Fruit fly (Drosophila melanogaster) whole organism, embryonic: Measurements from ENCODE around the gene CG46464.

Experiments used
- Aef1 ChIP-seq: fragments of 200-800 bp; sonication (Bioruptor generic); IDR thresholded peaks from 3 replicates; pipeline ENCODE4 v1.3.6; 2022; ENCODE audit warnings: missing biosample characterization, missing genetic modification characterization
- Bteb2 ChIP-seq: fragments of 200-800 bp; sonication (Bioruptor generic); optimal IDR thresholded peaks from 2 replicates; lab custom pipeline; 2016; ENCODE audit warnings: missing biosample characterization, missing genetic modification characterization
- C15 ChIP-seq: fragments of 200-800 bp; sonication (Bioruptor generic); IDR thresholded peaks from 3 replicates; pipeline ENCODE4 v1.3.6; 2022; ENCODE audit warnings: missing biosample characterization, missing genetic modification characterization
- CG10321 ChIP-seq: fragments of 200-800 bp; sonication (Bioruptor generic); IDR thresholded peaks from 2 replicates; pipeline ENCODE4 v1.3.6; 2022; ENCODE audit warnings: missing biosample characterization, missing genetic modification characterization
- CG11093 ChIP-seq: fragments of 200-800 bp; sonication (Bioruptor generic); IDR thresholded peaks from 3 replicates; pipeline ENCODE4 v1.3.6; 2022; ENCODE audit warnings: missing biosample characterization, missing genetic modification characterization
- CG11456 ChIP-seq: fragments of 200-800 bp; sonication (Bioruptor generic); IDR thresholded peaks from 3 replicates; pipeline ENCODE4 v1.3.6; 2022; ENCODE audit warnings: missing biosample characterization, missing genetic modification characterization
- CG11560 ChIP-seq: fragments of 200-800 bp; sonication (Bioruptor generic); IDR thresholded peaks from 3 replicates; pipeline ENCODE4 v1.3.6; 2022; ENCODE audit warnings: missing biosample characterization, missing genetic modification characterization
- CG11696 ChIP-seq: fragments of 200-800 bp; sonication (Bioruptor generic); IDR thresholded peaks from 2 replicates; pipeline ENCODE4 v1.3.6; 2022; ENCODE audit warnings: missing biosample characterization, missing genetic modification characterization
- CG11723 ChIP-seq: fragments of 200-800 bp; sonication (Bioruptor generic); optimal IDR thresholded peaks from 2 replicates; lab custom pipeline; 2017; ENCODE audit warnings: missing biosample characterization, mild to moderate bottlenecking, missing genetic modification characterization
- CG12236 ChIP-seq: fragments of 200-800 bp; sonication (Bioruptor generic); optimal IDR thresholded peaks from 2 replicates; lab custom pipeline; 2016; ENCODE audit warnings: missing biosample characterization, missing genetic modification characterization
- CG1233 ChIP-seq: fragments of 200-800 bp; sonication (Bioruptor generic); optimal IDR thresholded peaks from 4 replicates; lab custom pipeline; 2018; ENCODE audit warnings: missing biosample characterization, mild to moderate bottlenecking, missing genetic modification characterization
- CG12744 ChIP-seq: fragments of 200-800 bp; sonication (Bioruptor generic); optimal IDR thresholded peaks from 2 replicates; lab custom pipeline; 2016; ENCODE audit warnings: missing biosample characterization, missing genetic modification characterization
- CG14441 ChIP-seq: fragments of 200-800 bp; sonication (Bioruptor generic); IDR thresholded peaks from 2 replicates; pipeline ENCODE4 v1.3.6; 2022; ENCODE audit warnings: missing biosample characterization, missing genetic modification characterization
- CG14710 ChIP-seq: fragments of 200-800 bp; sonication (Bioruptor generic); optimal IDR thresholded peaks from 3 replicates; lab custom pipeline; 2019; ENCODE audit warnings: missing biosample characterization, mild to moderate bottlenecking, missing genetic modification characterization, moderate library complexity
- CG15514 ChIP-seq: fragments of 200-800 bp; sonication (Bioruptor generic); optimal IDR thresholded peaks from 3 replicates; lab custom pipeline; 2017; ENCODE audit warnings: missing biosample characterization, missing genetic modification characterization, mild to moderate bottlenecking, moderate library complexity, missing genetic modification reagents
- CG17802 ChIP-seq: fragments of 200-800 bp; sonication (Bioruptor generic); optimal IDR thresholded peaks from 2 replicates; lab custom pipeline; 2018; ENCODE audit warnings: missing biosample characterization, mild to moderate bottlenecking, missing genetic modification characterization, moderate library complexity
- CG18764 ChIP-seq: fragments of 200-800 bp; sonication (Bioruptor generic); optimal IDR thresholded peaks from 3 replicates; lab custom pipeline; 2016; ENCODE audit warnings: missing biosample characterization, missing genetic modification characterization
- CG2678 ChIP-seq: fragments of 200-800 bp; sonication (Bioruptor generic); optimal IDR thresholded peaks from 3 replicates; lab custom pipeline; 2019; ENCODE audit warnings: missing biosample characterization, mild to moderate bottlenecking, missing genetic modification characterization, moderate library complexity
- CG2889 ChIP-seq: fragments of 200-800 bp; sonication (Bioruptor generic); IDR thresholded peaks from 3 replicates; pipeline ENCODE4 v1.3.6; 2022; ENCODE audit warnings: missing biosample characterization, missing genetic modification characterization
- CG32532 ChIP-seq: fragments of 200-800 bp; sonication (Bioruptor generic); IDR thresholded peaks from 2 replicates; pipeline ENCODE4 v1.3.6; 2022; ENCODE audit warnings: missing biosample characterization, missing genetic modification characterization
- CG3281 ChIP-seq: fragments of 200-800 bp; sonication (Bioruptor generic); optimal IDR thresholded peaks from 3 replicates; lab custom pipeline; 2017; ENCODE audit warnings: missing biosample characterization, mild to moderate bottlenecking, missing genetic modification characterization
- CG3995 ChIP-seq: fragments of 200-800 bp; sonication (Bioruptor generic); optimal IDR thresholded peaks from 3 replicates; lab custom pipeline; 2016; ENCODE audit warnings: missing biosample characterization, missing genetic modification characterization
- CG42726 ChIP-seq: fragments of 200-800 bp; sonication (Bioruptor generic); IDR thresholded peaks from 2 replicates; pipeline ENCODE4 v1.3.6; 2022; ENCODE audit warnings: missing biosample characterization, missing genetic modification characterization; ENCODE audit not compliant: partially characterized antibody
- CG43689 ChIP-seq: fragments of 200-800 bp; sonication (Bioruptor generic); IDR thresholded peaks from 2 replicates; pipeline ENCODE4 v1.3.6; 2022; ENCODE audit warnings: missing biosample characterization, missing genetic modification characterization
- CG9437 ChIP-seq: fragments of 200-800 bp; sonication (Bioruptor generic); optimal IDR thresholded peaks from 2 replicates; lab custom pipeline; 2018; ENCODE audit warnings: missing biosample characterization, mild to moderate bottlenecking, missing genetic modification characterization
- Chrac-16 ChIP-seq: fragments of 200-800 bp; sonication (Bioruptor generic); optimal IDR thresholded peaks from 3 replicates; lab custom pipeline; 2016; ENCODE audit warnings: missing biosample characterization, missing genetic modification characterization
- CoRest ChIP-seq: fragments of 200-800 bp; sonication (Bioruptor generic); optimal IDR thresholded peaks from 3 replicates; lab custom pipeline; 2018; ENCODE audit warnings: missing biosample characterization, mild to moderate bottlenecking, missing genetic modification characterization, moderate library complexity
- E2f1 ChIP-seq: fragments of 200-800 bp; sonication (Bioruptor generic); IDR thresholded peaks from 2 replicates; pipeline ENCODE4 v1.3.6; 2022; ENCODE audit warnings: missing biosample characterization, missing genetic modification characterization
- HmgD ChIP-seq: fragments of 200-800 bp; sonication (Bioruptor generic); optimal IDR thresholded peaks from 3 replicates; lab custom pipeline; 2016; ENCODE audit warnings: missing biosample characterization, missing genetic modification characterization
- Kr ChIP-seq: fragments of 200-800 bp; sonication (Bioruptor generic); optimal IDR thresholded peaks from 2 replicates; lab custom pipeline; 2017; ENCODE audit warnings: missing biosample characterization, mild to moderate bottlenecking, missing genetic modification characterization
- Lpt ChIP-seq: fragments of >200 bp; optimal IDR thresholded peaks from 2 replicates; lab custom pipeline; 2018; ENCODE audit warnings: missing biosample characterization, missing genetic modification characterization
- Med ChIP-seq: fragments of 200-800 bp; sonication (Bioruptor generic); peaks from one replicate; lab custom pipeline; 2016; ENCODE audit warnings: missing biosample characterization, missing genetic modification characterization, mild to moderate bottlenecking, inconsistent platforms, moderate library complexity
- Mes4 ChIP-seq: fragments of 200-800 bp; sonication (Bioruptor generic); optimal IDR thresholded peaks from 2 replicates; lab custom pipeline; 2016; ENCODE audit warnings: missing biosample characterization, missing genetic modification characterization
- Mrtf ChIP-seq: fragments of 200-800 bp; sonication (Bioruptor generic); IDR thresholded peaks from 3 replicates; pipeline ENCODE4 v1.3.6; 2022; ENCODE audit warnings: missing biosample characterization, missing genetic modification characterization
- PHDP ChIP-seq: fragments of 200-800 bp; sonication (Bioruptor generic); optimal IDR thresholded peaks from 3 replicates; lab custom pipeline; 2018; ENCODE audit warnings: missing biosample characterization, mild to moderate bottlenecking, missing genetic modification characterization, moderate library complexity
- Ssrp ChIP-seq: fragments of 200-800 bp; sonication (Bioruptor generic); optimal IDR thresholded peaks from 2 replicates; lab custom pipeline; 2018; ENCODE audit warnings: missing biosample characterization, mild to moderate bottlenecking, missing genetic modification characterization, moderate library complexity
- Vsx1 ChIP-seq: fragments of 200-800 bp; sonication (Bioruptor generic); optimal IDR thresholded peaks from 2 replicates; lab custom pipeline; 2017; ENCODE audit warnings: missing biosample characterization, mild to moderate bottlenecking, missing genetic modification characterization, missing genetic modification reagents
- ab ChIP-seq: fragments of 200-800 bp; sonication (Bioruptor generic); optimal IDR thresholded peaks from 2 replicates; lab custom pipeline; 2016; ENCODE audit warnings: missing biosample characterization, missing genetic modification characterization
- ash1 ChIP-seq: fragments of 200-800 bp; sonication (Bioruptor generic); optimal IDR thresholded peaks from 2 replicates; lab custom pipeline; 2018; ENCODE audit warnings: missing biosample characterization, mild to moderate bottlenecking, missing genetic modification characterization
- bcd ChIP-seq: fragments of 200-800 bp; sonication (Bioruptor generic); optimal IDR thresholded peaks from 2 replicates; lab custom pipeline; 2017; ENCODE audit warnings: missing biosample characterization, mild to moderate bottlenecking, missing genetic modification characterization
- cato ChIP-seq: fragments of 200-800 bp; sonication (Bioruptor generic); optimal IDR thresholded peaks from 2 replicates; lab custom pipeline; 2016; ENCODE audit warnings: missing biosample characterization, missing genetic modification characterization, borderline replicate concordance
- croc ChIP-seq: fragments of 200-800 bp; sonication (Bioruptor generic); conservative IDR thresholded peaks from 3 replicates; pipeline ENCODE4 v1.3.6; 2022; ENCODE audit warnings: missing biosample characterization, missing genetic modification characterization
- dmrt11E ChIP-seq: fragments of 200-800 bp; sonication (Bioruptor generic); optimal IDR thresholded peaks from 3 replicates; lab custom pipeline; 2018; ENCODE audit warnings: missing biosample characterization, mild to moderate bottlenecking, missing genetic modification characterization, moderate library complexity
- eve ChIP-seq, 2 experiments: fragments of >200 bp; optimal IDR thresholded peaks; 2 replicates each; lab custom pipeline; 2017; ENCODE audit warnings: missing biosample characterization in 2 of 2, missing genetic modification characterization in 2 of 2
- hth ChIP-seq: fragments of >200 bp; optimal IDR thresholded peaks from 2 replicates; lab custom pipeline; 2017; ENCODE audit warnings: inconsistent platforms
- lab ChIP-seq: fragments of 200-800 bp; sonication (Bioruptor generic); optimal IDR thresholded peaks from 3 replicates; lab custom pipeline; 2017; ENCODE audit warnings: missing biosample characterization, missing genetic modification characterization, mild to moderate bottlenecking, moderate library complexity, missing genetic modification reagents
- mirr ChIP-seq: fragments of 200-800 bp; sonication (Bioruptor generic); optimal IDR thresholded peaks from 3 replicates; lab custom pipeline; 2018; ENCODE audit warnings: missing biosample characterization, mild to moderate bottlenecking, missing genetic modification characterization
- odd ChIP-seq: fragments of 200-800 bp; sonication (Bioruptor generic); optimal IDR thresholded peaks from 2 replicates; lab custom pipeline; 2017; ENCODE audit warnings: missing biosample characterization, mild to moderate bottlenecking, missing genetic modification characterization
- prd ChIP-seq, 3 experiments: fragments of >200 bp in 2 of 3; fragments of 200-800 bp in 1 of 3; sonication (Bioruptor generic) in 1 of 3; optimal IDR thresholded peaks in 2 of 3; IDR thresholded peaks in 1 of 3; 2 replicates in 2 of 3; 3 replicates in 1 of 3; pipeline versions ENCODE4 v1.3.6 to Lab custom; 2017 to 2022; ENCODE audit warnings: missing biosample characterization in 1 of 3, missing genetic modification characterization in 1 of 3
- slp2 ChIP-seq: fragments of 200-800 bp; sonication (Bioruptor generic); optimal IDR thresholded peaks from 2 replicates; lab custom pipeline; 2016; ENCODE audit warnings: missing biosample characterization, missing genetic modification characterization
- tup ChIP-seq: fragments of 200-800 bp; sonication (Bioruptor generic); optimal IDR thresholded peaks from 2 replicates; lab custom pipeline; 2016; ENCODE audit warnings: missing biosample characterization, mild to moderate bottlenecking, missing genetic modification characterization, moderate library complexity
- zf30C ChIP-seq: fragments of 200-800 bp; sonication (Bioruptor generic); optimal IDR thresholded peaks from 3 replicates; lab custom pipeline; 2018; ENCODE audit warnings: missing biosample characterization, mild to moderate bottlenecking, missing genetic modification characterization

Gene CG46464

dm6 chrX:17489853-17490252 is 46.1 kb upstream of the CG46464 start:
- TF ChIP-seq HmgD (GFP tag; lab: Kevin White, UChicago) (no peak), PHDP (tag; lab: Kevin White, UChicago) (no peak), CG42726 (GFP tag; lab: Robert Waterston, UW) (no peak), CG3995 (no peak), CG1233 (GFP tag; lab: Kevin White, UChicago) (no peak), Aef1 (GFP tag; lab: Robert Waterston, UW) (no peak), CG9437 (no peak), zf30C (no peak), Vsx1 (GFP tag; lab: Kevin White, UChicago) (no peak), CG12744 (GFP tag; lab: Kevin White, UChicago) (no peak), C15 (GFP tag; lab: Robert Waterston, UW) (no peak), CG11456 (GFP tag; lab: Robert Waterston, UW) (no peak), mirr (no peak), eve (GFP tag; optimal IDR thresholded peaks at IDR 0.05; lab: Kevin White, UChicago) (no peak), tup (GFP tag; lab: Kevin White, UChicago) (no peak), CG11560 (no peak), odd (no peak), Ssrp (tag; lab: Kevin White, UChicago) (no peak), lab (GFP tag; lab: Kevin White, UChicago) (peak; percentile 17), slp2 (GFP tag; lab: Kevin White, UChicago) (no peak), CG10321 (GFP tag; lab: Robert Waterston, UW) (no peak), CG14710 (tag; lab: Kevin White, UChicago) (no peak), Med (GFP tag; lab: Kevin White, UChicago) (peak; percentile 56), Mes4 (GFP tag; lab: Kevin White, UChicago) (no peak), ash1 (no peak), CG43689 (GFP tag; lab: Robert Waterston, UW) (no peak), Kr (GFP tag; lab: Kevin White, UChicago) (no peak), CG12236 (GFP tag; lab: Kevin White, UChicago) (no peak), CG17802 (tag; lab: Kevin White, UChicago) (no peak), croc (GFP tag; lab: Robert Waterston, UW) (no peak), Chrac-16 (peak; percentile 2), CG3281 (peak; percentile 4), CG15514 (GFP tag; lab: Kevin White, UChicago) (no peak), CG32532 (GFP tag; lab: Robert Waterston, UW) (0 out of 2 replicates have a peak, but pooled peaks have one; percentile 29), bcd (GFP tag; lab: Kevin White, UChicago) (no peak), cato (GFP tag; lab: Kevin White, UChicago) (no peak), CG14441 (GFP tag; lab: Robert Waterston, UW) (no peak), E2f1 (GFP tag; lab: Robert Waterston, UW) (no peak), prd (optimal IDR thresholded peaks at IDR 0.05; lab: Kevin White, UChicago) (no peak), prd (GFP tag; IDR thresholded peaks at IDR 0.05; lab: Robert Waterston, UW) (peak; percentile 41; the same call in 2 of the 3 replicates), CG11093 (GFP tag; lab: Robert Waterston, UW) (no peak), hth (lab: Kevin White, UChicago) (no peak), CG2678 (tag; lab: Kevin White, UChicago) (peak; percentile 23), dmrt11E (no peak), Bteb2 (GFP tag; lab: Kevin White, UChicago) (no peak), CG11696 (GFP tag; lab: Robert Waterston, UW) (no peak), CG18764 (GFP tag; lab: Kevin White, UChicago) (no peak), CoRest (peak; percentile 27), ab (no peak), CG11723 (GFP tag; lab: Kevin White, UChicago) (no peak), CG2889 (GFP tag; lab: Robert Waterston, UW) (0 out of 3 replicates have a peak, but pooled peaks have one; percentile 10), Lpt (GFP tag; lab: Kevin White, UChicago) (no peak), Mrtf (GFP tag; lab: Robert Waterston, UW) (no peak)
